Fruit fly (Drosophila melanogaster) whole organism, adult: ENCODE results near the gene CG9300.

Source experiments
- CG12768 ChIP-seq: fragments of 200-800 bp; sonication (Bioruptor generic); optimal IDR thresholded peaks from 2 replicates; lab custom pipeline; 2017; ENCODE audit warnings: missing biosample characterization, missing genetic modification characterization, mild to moderate bottlenecking, moderate library complexity, missing genetic modification reagents
- CG14711 ChIP-seq: fragments of 200-800 bp; sonication (Bioruptor generic); optimal IDR thresholded peaks from 2 replicates; lab custom pipeline; 2018; ENCODE audit warnings: missing biosample characterization, mild to moderate bottlenecking, missing genetic modification characterization, moderate library complexity
- CG5204 ChIP-seq: fragments of 200-800 bp; sonication (Bioruptor generic); optimal IDR thresholded peaks from 2 replicates; lab custom pipeline; 2016; ENCODE audit warnings: missing biosample characterization, missing genetic modification characterization
- CG7045 ChIP-seq: fragments of 200-800 bp; sonication (Bioruptor generic); optimal IDR thresholded peaks from 2 replicates; lab custom pipeline; 2017; ENCODE audit warnings: missing biosample characterization, mild to moderate bottlenecking, missing genetic modification characterization
- Hr96 ChIP-seq: fragments of 200-800 bp; sonication (Bioruptor generic); optimal IDR thresholded peaks from 2 replicates; lab custom pipeline; 2016; ENCODE audit warnings: missing biosample characterization, missing genetic modification characterization
- cic ChIP-seq: fragments of 200-800 bp; sonication (Bioruptor generic); optimal IDR thresholded peaks from 2 replicates; lab custom pipeline; 2017; ENCODE audit warnings: missing biosample characterization, mild to moderate bottlenecking, missing genetic modification characterization, moderate library complexity
- cnc ChIP-seq, 2 experiments: fragments of >200 bp; optimal IDR thresholded peaks; 2 replicates each; lab custom pipeline; 2017
- kay ChIP-seq: fragments of 200-800 bp; sonication (Bioruptor generic); peaks from one replicate; lab custom pipeline; 2016; ENCODE audit warnings: missing biosample characterization, missing genetic modification characterization, borderline replicate concordance
- tj ChIP-seq: fragments of 200-800 bp; sonication (Bioruptor generic); optimal IDR thresholded peaks from 3 replicates; lab custom pipeline; 2017; ENCODE audit warnings: missing biosample characterization, mild to moderate bottlenecking, missing genetic modification characterization, moderate library complexity

dm6 chr3L:19532443-19532842 is 19.8 kb upstream of the CG9300 start, which contains the start of gene Cpr76Bd:
- TF ChIP-seq CG14711 (tag; lab: Kevin White, UChicago) (no peak), CG12768 (no peak), tj (GFP tag; lab: Kevin White, UChicago) (no peak), CG5204 (GFP tag; lab: Kevin White, UChicago) (no peak), Hr96 (GFP tag; lab: Kevin White, UChicago) (no peak), CG7045 (GFP tag; lab: Kevin White, UChicago) (no peak), cnc (optimal IDR thresholded peaks at IDR 0.05; lab: Kevin White, UChicago) (no peak), kay (GFP tag; lab: Kevin White, UChicago) (no peak), cic (GFP tag; lab: Kevin White, UChicago) (no peak)
